Worm (Caenorhabditis elegans) whole organism, L1 larva: ENCODE data around the gene spp-11.

Experiments
- C04F5.9 ChIP-seq: sonication (generic microtip); optimal IDR thresholded peaks from 2 replicates; lab custom pipeline; 2016; ENCODE audit warnings: missing genetic modification characterization, missing compliant biosample characterization
- C34B4.2 ChIP-seq: sonication (generic microtip); optimal IDR thresholded peaks from 2 replicates; lab custom pipeline; 2017; ENCODE audit warnings: mild to moderate bottlenecking, missing genetic modification characterization, missing compliant biosample characterization
- F16B12.6 ChIP-seq: fragments of 150-350 bp; optimal IDR thresholded peaks from 2 replicates; lab custom pipeline; 2014; ENCODE audit warnings: missing biosample characterization, missing genetic modification characterization
- Y116A8C.19 ChIP-seq: sonication (generic microtip); optimal IDR thresholded peaks from 2 replicates; lab custom pipeline; 2016; ENCODE audit warnings: missing compliant biosample characterization, missing genetic modification characterization, borderline replicate concordance
- aly-2 ChIP-seq: fragments of 150-350 bp; optimal IDR thresholded peaks from 2 replicates; lab custom pipeline; 2014; ENCODE audit warnings: missing biosample characterization, missing genetic modification characterization
- ama-1 ChIP-seq: fragments of 150-350 bp; optimal IDR thresholded peaks from 2 replicates; lab custom pipeline; 2014
- blmp-1 ChIP-seq: fragments of 150-350 bp; optimal IDR thresholded peaks from 2 replicates; lab custom pipeline; 2014; ENCODE audit warnings: missing biosample characterization, missing genetic modification characterization
- ceh-63 ChIP-seq: fragments of 200-800 bp; sonication (Bioruptor generic); optimal IDR thresholded peaks from 2 replicates; lab custom pipeline; 2018; ENCODE audit warnings: mild to moderate bottlenecking, missing genetic modification characterization, missing compliant biosample characterization
- ceh-88 ChIP-seq: fragments of 200-800 bp; sonication (Bioruptor generic); IDR thresholded peaks from 2 replicates; pipeline ENCODE4 v1.3.6; 2022; ENCODE audit warnings: missing genetic modification characterization, missing compliant biosample characterization
- ceh-90 ChIP-seq: sonication (generic microtip); optimal IDR thresholded peaks from 2 replicates; lab custom pipeline; 2016; ENCODE audit warnings: missing genetic modification characterization, missing compliant biosample characterization
- dsc-1 ChIP-seq: sonication (generic microtip); optimal IDR thresholded peaks from 2 replicates; lab custom pipeline; 2016; ENCODE audit warnings: mild to moderate bottlenecking, missing genetic modification characterization, missing compliant biosample characterization
- elt-2 ChIP-seq: sonication (generic microtip); optimal IDR thresholded peaks from 2 replicates; lab custom pipeline; 2016; ENCODE audit warnings: missing genetic modification characterization, mild to moderate bottlenecking, inconsistent platforms, missing compliant biosample characterization, missing genetic modification reagents
- elt-3 ChIP-seq, 6 experiments: fragments of 150-350 bp in 1 of 6; sonication (generic microtip); optimal IDR thresholded peaks; 2 replicates each; lab custom pipeline; 2017 to 2018; ENCODE audit warnings: missing biosample characterization in 6 of 6, missing genetic modification characterization in 6 of 6, inconsistent platforms in 1 of 6
- fkh-4 ChIP-seq: sonication (generic microtip); optimal IDR thresholded peaks from 2 replicates; lab custom pipeline; 2016; ENCODE audit warnings: missing compliant biosample characterization, missing genetic modification characterization, borderline replicate concordance
- fos-1 ChIP-seq: fragments of 150-350 bp; optimal IDR thresholded peaks from 2 replicates; lab custom pipeline; 2014; ENCODE audit warnings: missing biosample characterization, missing genetic modification characterization
- grh-1 ChIP-seq: fragments of 200-800 bp; sonication (Bioruptor generic); IDR thresholded peaks from 2 replicates; pipeline ENCODE4 v1.3.6; 2022; ENCODE audit warnings: missing genetic modification reagents, missing genetic modification characterization, missing compliant biosample characterization
- hlh-17 ChIP-seq: fragments of 200-800 bp; sonication (Bioruptor generic); optimal IDR thresholded peaks from 2 replicates; lab custom pipeline; 2018; ENCODE audit warnings: missing genetic modification characterization, mild to moderate bottlenecking, missing compliant biosample characterization, moderate library complexity, borderline replicate concordance
- hlh-4 ChIP-seq: sonication (generic microtip); optimal IDR thresholded peaks from 2 replicates; lab custom pipeline; 2016; ENCODE audit warnings: mild to moderate bottlenecking, missing genetic modification characterization, missing compliant biosample characterization
- hpl-2 ChIP-seq: fragments of 150-350 bp; optimal IDR thresholded peaks from 2 replicates; lab custom pipeline; 2014; ENCODE audit warnings: missing biosample characterization, missing genetic modification reagents, missing genetic modification characterization
- irx-1 ChIP-seq: sonication (generic microtip); optimal IDR thresholded peaks from 2 replicates; lab custom pipeline; 2016; ENCODE audit warnings: missing genetic modification characterization, missing compliant biosample characterization
- isw-1 ChIP-seq: fragments of 200-800 bp; sonication (Bioruptor generic); IDR thresholded peaks from 2 replicates; pipeline ENCODE4 v1.3.6; 2022; ENCODE audit warnings: missing genetic modification characterization, missing compliant biosample characterization
- jun-1 ChIP-seq: fragments of 150-350 bp; optimal IDR thresholded peaks from 2 replicates; lab custom pipeline; 2014; ENCODE audit warnings: missing biosample characterization, missing genetic modification reagents, missing genetic modification characterization
- lin-14 ChIP-seq: fragments of 200-800 bp; sonication (Bioruptor generic); optimal IDR thresholded peaks from 2 replicates; lab custom pipeline; 2018; ENCODE audit warnings: mild to moderate bottlenecking, missing genetic modification characterization, moderate library complexity, missing compliant biosample characterization
- lin-35 ChIP-seq, 2 experiments: fragments of 150-350 bp; optimal IDR thresholded peaks; 2 replicates each; lab custom pipeline; 2014; ENCODE audit warnings: missing biosample characterization in 2 of 2, missing genetic modification characterization in 2 of 2, missing genetic modification reagents in 2 of 2
- lsy-2 ChIP-seq, 2 experiments: fragments of 150-350 bp; optimal IDR thresholded peaks; 2 replicates each; lab custom pipeline; 2014; ENCODE audit warnings: missing biosample characterization in 2 of 2, missing genetic modification characterization in 2 of 2
- mab-9 ChIP-seq: fragments of 200-800 bp; sonication (Bioruptor generic); IDR thresholded peaks from 2 replicates; pipeline ENCODE4 v1.3.6; 2022; ENCODE audit warnings: missing genetic modification reagents, missing genetic modification characterization, missing compliant biosample characterization
- mep-1 ChIP-seq: fragments of 150-350 bp; optimal IDR thresholded peaks from 2 replicates; lab custom pipeline; 2014; ENCODE audit warnings: missing biosample characterization, missing genetic modification characterization
- nhr-11 ChIP-seq: fragments of 150-350 bp; optimal IDR thresholded peaks from 2 replicates; lab custom pipeline; 2014; ENCODE audit warnings: missing biosample characterization, missing genetic modification characterization
- nhr-19 ChIP-seq: fragments of 200-800 bp; sonication (Bioruptor generic); conservative IDR thresholded peaks from 2 replicates; pipeline ENCODE4 v1.3.6; 2022; ENCODE audit warnings: missing genetic modification characterization, missing compliant biosample characterization
- nhr-20 ChIP-seq: sonication (generic microtip); optimal IDR thresholded peaks from 2 replicates; lab custom pipeline; 2016; ENCODE audit warnings: mild to moderate bottlenecking, missing genetic modification characterization, missing compliant biosample characterization
- nhr-237 ChIP-seq: fragments of 150-350 bp; optimal IDR thresholded peaks from 2 replicates; lab custom pipeline; 2014; ENCODE audit warnings: missing biosample characterization, missing genetic modification characterization
- nhr-28 ChIP-seq: fragments of 150-350 bp; optimal IDR thresholded peaks from 2 replicates; lab custom pipeline; 2014; ENCODE audit warnings: missing biosample characterization, missing genetic modification characterization
- nhr-47 ChIP-seq: sonication (generic microtip); optimal IDR thresholded peaks from 2 replicates; lab custom pipeline; 2016; ENCODE audit warnings: mild to moderate bottlenecking, missing genetic modification characterization, moderate library complexity, missing compliant biosample characterization
- nhr-71 ChIP-seq: sonication (generic microtip); optimal IDR thresholded peaks from 2 replicates; lab custom pipeline; 2016; ENCODE audit warnings: mild to moderate bottlenecking, missing genetic modification characterization, moderate library complexity, missing compliant biosample characterization
- nhr-76 ChIP-seq: sonication (generic microtip); optimal IDR thresholded peaks from 2 replicates; lab custom pipeline; 2017; ENCODE audit warnings: missing biosample characterization, missing genetic modification characterization
- nhr-84 ChIP-seq: sonication (generic microtip); optimal IDR thresholded peaks from 2 replicates; lab custom pipeline; 2017; ENCODE audit warnings: missing biosample characterization, missing genetic modification characterization
- nhr-85 ChIP-seq: sonication (generic microtip); peaks from one replicate; lab custom pipeline; 2016; ENCODE audit warnings: missing genetic modification characterization, inconsistent platforms, missing compliant biosample characterization
- pag-3 ChIP-seq: sonication (generic microtip); optimal IDR thresholded peaks from 2 replicates; lab custom pipeline; 2017; ENCODE audit warnings: missing genetic modification characterization, mild to moderate bottlenecking, missing compliant biosample characterization, antibody characterized with exemption, borderline replicate concordance; ENCODE audit not compliant: insufficient read depth
- snu-23 ChIP-seq: sonication (generic microtip); optimal IDR thresholded peaks from 2 replicates; lab custom pipeline; 2016; ENCODE audit warnings: missing genetic modification characterization, missing compliant biosample characterization
- sup-37 ChIP-seq: fragments of 200-800 bp; sonication (Bioruptor generic); optimal IDR thresholded peaks from 2 replicates; lab custom pipeline; 2018; ENCODE audit warnings: mild to moderate bottlenecking, missing genetic modification characterization, missing compliant biosample characterization
- swsn-7 ChIP-seq: sonication (generic microtip); optimal IDR thresholded peaks from 2 replicates; lab custom pipeline; 2016; ENCODE audit warnings: missing genetic modification characterization, missing compliant biosample characterization
- tbx-2 ChIP-seq: sonication (generic microtip); optimal IDR thresholded peaks from 2 replicates; lab custom pipeline; 2016; ENCODE audit warnings: missing genetic modification characterization, missing compliant biosample characterization
- tlp-1 ChIP-seq: fragments of 150-350 bp; optimal IDR thresholded peaks from 2 replicates; lab custom pipeline; 2014; ENCODE audit warnings: missing biosample characterization, missing genetic modification characterization
- unc-62 ChIP-seq: fragments of 150-350 bp; optimal IDR thresholded peaks from 2 replicates; lab custom pipeline; 2014; ENCODE audit warnings: missing biosample characterization, missing genetic modification reagents, missing genetic modification characterization
- unc-86 ChIP-seq: sonication (generic microtip); optimal IDR thresholded peaks from 2 replicates; lab custom pipeline; 2016; ENCODE audit warnings: missing genetic modification characterization, missing compliant biosample characterization
- vab-15 ChIP-seq: sonication (generic microtip); optimal IDR thresholded peaks from 2 replicates; lab custom pipeline; 2017; ENCODE audit warnings: missing genotype, mild to moderate bottlenecking, missing genetic modification characterization, missing compliant biosample characterization
- xbp-1 ChIP-seq: sonication (generic microtip); optimal IDR thresholded peaks from 2 replicates; lab custom pipeline; 2016; ENCODE audit warnings: missing genetic modification characterization, missing compliant biosample characterization
- zag-1 ChIP-seq: fragments of 150-350 bp; optimal IDR thresholded peaks from 2 replicates; lab custom pipeline; 2014; ENCODE audit warnings: missing biosample characterization, missing genetic modification characterization
- zip-4 ChIP-seq: fragments of 200-800 bp; sonication (Bioruptor generic); optimal IDR thresholded peaks from 2 replicates; lab custom pipeline; 2018; ENCODE audit warnings: mild to moderate bottlenecking, missing genetic modification characterization, moderate library complexity, missing compliant biosample characterization

The spp-11 gene

DNA sequence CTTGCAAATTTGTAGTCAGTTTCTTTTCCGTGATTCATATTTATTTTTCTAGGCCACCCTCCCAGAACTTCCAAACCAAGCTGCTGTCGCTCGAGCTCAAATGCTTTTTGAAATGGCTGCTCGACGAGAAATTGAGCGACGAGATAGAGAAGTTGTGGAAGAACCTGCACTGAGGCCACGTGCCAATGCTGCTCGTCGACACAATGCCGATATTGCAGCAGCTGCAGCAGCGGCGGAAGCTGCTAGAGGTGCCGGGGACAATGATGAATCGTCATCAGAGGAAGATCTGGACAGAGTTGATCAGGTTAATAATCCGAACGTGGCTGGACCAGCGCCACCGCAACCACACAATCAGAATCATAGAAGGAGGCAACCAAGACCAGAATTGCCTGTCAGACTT is 33.8 kb downstream of the spp-11 start:
- no peak for TF ChIP-seq fos-1 (tag; lab: Kevin White, UChicago)
- no peak for TF ChIP-seq nhr-47
- TF ChIP-seq ama-1 (lab: Kevin White, UChicago), result no peak
- no peak for TF ChIP-seq aly-2 (tag; lab: Kevin White, UChicago)
- no peak for TF ChIP-seq nhr-237 (tag; lab: Kevin White, UChicago)

DNA sequence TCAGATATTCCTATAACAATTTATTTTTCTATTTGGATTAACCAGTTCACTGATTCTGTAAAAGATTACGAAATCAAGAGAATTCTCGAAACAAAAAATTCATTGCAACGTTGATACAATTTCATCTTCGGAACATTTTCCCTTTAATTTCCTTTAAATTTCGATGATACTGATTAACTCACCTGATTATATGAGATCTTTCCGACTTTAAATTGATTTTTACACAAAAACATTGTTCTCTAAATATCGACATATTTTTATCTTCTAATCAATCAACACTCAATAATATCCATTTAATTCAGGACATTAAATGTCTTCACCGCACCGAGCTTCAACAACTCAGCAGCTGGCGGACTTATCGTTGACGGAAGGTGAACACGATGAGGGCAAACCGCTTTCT is 36.2 kb downstream of the spp-11 start, which contains the start of gene lin-23:
lin-23 (plus strand) TSS at position 301 of the 400 bp plus-strand sequence.
- no peak for TF ChIP-seq nhr-85 (tag; lab: Kevin White, UChicago)
- TF ChIP-seq lin-35 (GFP tag; optimal IDR thresholded peaks at IDR 0.05; lab: Kevin White, UChicago), result no peak
- no peak for TF ChIP-seq nhr-19 (GFP tag; lab: Robert Waterston, UW)
- TF ChIP-seq C04F5.9 (tag; lab: Kevin White, UChicago), result no peak
- TF ChIP-seq fos-1 (tag; lab: Kevin White, UChicago), result no peak
- TF ChIP-seq zip-4 (GFP tag; lab: Kevin White, UChicago), result no peak

DNA sequence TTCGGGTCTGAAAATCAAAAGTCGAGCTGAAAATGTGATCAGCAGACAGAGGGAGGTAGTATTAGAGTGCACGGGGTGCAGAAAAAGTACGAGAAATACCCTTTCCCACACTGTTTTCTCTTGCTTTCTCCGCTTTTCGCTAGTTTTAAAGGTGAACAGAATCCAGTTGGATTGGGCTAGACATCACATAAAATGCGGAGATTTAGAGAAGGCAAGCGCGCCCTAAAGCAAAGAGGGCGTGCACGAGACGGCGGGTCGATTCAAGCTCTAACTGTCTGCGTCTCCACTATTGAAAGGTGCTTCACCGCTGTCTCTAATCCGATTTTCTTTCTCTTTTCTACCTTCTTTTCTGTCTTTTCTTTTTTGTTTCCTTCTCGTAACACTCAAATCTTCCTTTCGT is 37.1 kb downstream of the spp-11 start:
- peak; percentile 56 for TF ChIP-seq elt-2 (tag; lab: Kevin White, UChicago)
- peak in 2 of 6 experiments; percentile 57 to 81 for TF ChIP-seq elt-3 (tag; optimal IDR thresholded peaks at IDR 0.05; lab: Kevin White, UChicago)
- TF ChIP-seq nhr-11, result no peak
- TF ChIP-seq nhr-84 (tag; lab: Kevin White, UChicago), result no peak
- TF ChIP-seq nhr-28 (tag; lab: Kevin White, UChicago), result no peak
- TF ChIP-seq irx-1 (tag; lab: Kevin White, UChicago), result peak; percentile 65
- TF ChIP-seq ceh-90 (tag; lab: Kevin White, UChicago), result no peak
- TF ChIP-seq ceh-88, result 0 out of 2 replicates have a peak, but pooled peaks have one; percentile 16
- TF ChIP-seq tbx-2 (tag; lab: Kevin White, UChicago), result peak; percentile 87
- TF ChIP-seq nhr-20 (tag; lab: Kevin White, UChicago), result peak; percentile 91
- TF ChIP-seq mep-1 (tag; lab: Kevin White, UChicago), result peak; percentile 48
- TF ChIP-seq nhr-85 (tag; lab: Kevin White, UChicago), result peak; percentile 92
- peak; percentile 86 for TF ChIP-seq jun-1 (tag; lab: Kevin White, UChicago)
- TF ChIP-seq xbp-1 (tag; lab: Kevin White, UChicago), result peak; percentile 83
- TF ChIP-seq ceh-63 (GFP tag; lab: Kevin White, UChicago), result no peak
- TF ChIP-seq vab-15, result no peak
- 0 out of 2 replicates have a peak, but pooled peaks have one; percentile 34 for TF ChIP-seq mab-9
- TF ChIP-seq lsy-2 (tag; optimal IDR thresholded peaks at IDR 0.05; lab: Kevin White, UChicago), result peak; percentile 87 to 89
- no peak for TF ChIP-seq C34B4.2 (tag; lab: Kevin White, UChicago)
- TF ChIP-seq Y116A8C.19 (tag; lab: Kevin White, UChicago), result no peak
- no peak for TF ChIP-seq hlh-4 (tag; lab: Kevin White, UChicago)
- no peak for TF ChIP-seq hlh-17 (GFP tag; lab: Kevin White, UChicago)
- no peak for TF ChIP-seq unc-62 (GFP tag; lab: Kevin White, UChicago)
- TF ChIP-seq nhr-76 (tag; lab: Kevin White, UChicago), result no peak
- peak; percentile 80 for TF ChIP-seq unc-86
- TF ChIP-seq lin-14 (GFP tag; lab: Kevin White, UChicago), result peak; percentile 96
- TF ChIP-seq swsn-7 (tag; lab: Kevin White, UChicago), result peak; percentile 87
- TF ChIP-seq F16B12.6, result peak; percentile 47
- peak; percentile 76 for TF ChIP-seq dsc-1 (tag; lab: Kevin White, UChicago)
- TF ChIP-seq grh-1 (GFP tag; lab: Robert Waterston, UW), result peak; percentile 45; the same call in 1 of the 2 replicates
- TF ChIP-seq nhr-19 (GFP tag; lab: Robert Waterston, UW), result peak; percentile 84
- peak; percentile 94 for TF ChIP-seq snu-23 (GFP tag; lab: Kevin White, UChicago)
- TF ChIP-seq hpl-2 (GFP tag; lab: Kevin White, UChicago), result peak; percentile 20
- TF ChIP-seq sup-37, result no peak
- TF ChIP-seq nhr-71, result peak; percentile 92
- peak; percentile 97 for TF ChIP-seq blmp-1 (tag; lab: Kevin White, UChicago)
- TF ChIP-seq tlp-1 (tag; lab: Kevin White, UChicago), result no peak
- TF ChIP-seq nhr-237 (tag; lab: Kevin White, UChicago), result peak; percentile 20
- TF ChIP-seq zag-1, result no peak
- peak; percentile 21 for TF ChIP-seq fkh-4 (tag; lab: Kevin White, UChicago)
- TF ChIP-seq pag-3 (tag; lab: Kevin White, UChicago), result no peak
- TF ChIP-seq isw-1 (GFP tag; lab: Robert Waterston, UW), result peak; percentile 85
